Worm (Caenorhabditis elegans): ENCODE results near the gene Y41E3.18.

DNA sequence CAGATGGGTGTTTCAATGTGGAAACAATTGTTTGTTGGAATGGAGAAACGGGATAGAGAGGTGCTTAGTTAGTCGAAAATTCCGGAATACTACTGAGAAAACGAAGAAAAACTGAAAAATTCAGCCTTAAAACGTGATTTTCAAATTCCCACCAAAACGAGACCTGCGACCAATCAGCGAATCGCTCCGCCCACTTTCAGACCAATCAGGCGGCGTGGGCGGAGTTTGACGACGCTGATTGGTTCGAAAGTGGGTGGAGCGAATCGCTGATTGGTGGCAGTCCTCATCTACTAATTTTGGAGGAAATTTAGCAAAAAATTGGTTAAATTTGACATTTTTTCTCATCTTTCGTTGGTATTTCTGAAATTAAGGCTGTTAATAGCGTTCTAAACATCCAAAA lies 38.2 kb downstream of the Y41E3.18 start:
- no peak for TF ChIP-seq snpc-4 (GFP tag; optimal IDR thresholded peaks at IDR 0.05)
- no peak for TF ChIP-seq snpc-4 (tag; optimal IDR thresholded peaks at IDR 0.05)
- TF ChIP-seq F10E7.11 (tag; optimal IDR thresholded peaks at IDR 0.05): no peak
- TF ChIP-seq xnd-1 (tag; optimal IDR thresholded peaks at IDR 0.05): no peak
- TF ChIP-seq bed-1 (GFP tag; IDR thresholded peaks at IDR 0.05): no peak
- TF ChIP-seq let-526 (GFP tag; IDR thresholded peaks at IDR 0.05): no peak
- no peak for TF ChIP-seq ceh-40 (GFP tag; IDR thresholded peaks at IDR 0.05)
- TF ChIP-seq lin-35 (GFP tag; optimal IDR thresholded peaks at IDR 0.05): no peak
- TF ChIP-seq ceh-91 (GFP tag; IDR thresholded peaks at IDR 0.05): no peak

All from whole organism, young adult.